Worm (Caenorhabditis elegans) whole organism, L1 larva: ENCODE measurements around the gene C01G12.7.

Source experiments
- alr-1 ChIP-seq: fragments of 200-800 bp; sonication (Bioruptor generic); optimal IDR thresholded peaks from 2 replicates; lab custom pipeline; 2018; ENCODE audit warnings: borderline replicate concordance, mild to moderate bottlenecking, missing genetic modification characterization, missing compliant biosample characterization
- dpl-1 ChIP-seq, 3 experiments: fragments of 150-350 bp in 2 of 3; sonication (generic microtip) in 1 of 3; optimal IDR thresholded peaks; 2 replicates each; lab custom pipeline; 2014 to 2017; ENCODE audit warnings: missing biosample characterization in 3 of 3, missing genetic modification characterization in 3 of 3, missing genetic modification reagents in 3 of 3
- fkh-8 ChIP-seq: sonication (generic microtip); optimal IDR thresholded peaks from 2 replicates; lab custom pipeline; 2016; ENCODE audit warnings: mild to moderate bottlenecking, missing genetic modification characterization, missing compliant biosample characterization
- lin-39 ChIP-seq: fragments of 150-350 bp; optimal IDR thresholded peaks from 2 replicates; lab custom pipeline; 2014; ENCODE audit warnings: missing biosample characterization, missing genetic modification reagents, missing genetic modification characterization
- nhr-12 ChIP-seq: sonication (generic microtip); optimal IDR thresholded peaks from 2 replicates; lab custom pipeline; 2017; ENCODE audit warnings: missing biosample characterization, missing genetic modification characterization
- pqm-1 ChIP-seq: sonication (generic microtip); optimal IDR thresholded peaks from 3 replicates; lab custom pipeline; 2017; ENCODE audit warnings: missing biosample characterization, missing genetic modification characterization
- unc-62 ChIP-seq: fragments of 150-350 bp; optimal IDR thresholded peaks from 2 replicates; lab custom pipeline; 2014; ENCODE audit warnings: missing biosample characterization, missing genetic modification reagents, missing genetic modification characterization

ce11 chrII:14611307-14611706 is 19.6 kb upstream of the C01G12.7 start:
- TF ChIP-seq fkh-8 (tag; lab: Kevin White, UChicago), result no peak
- TF ChIP-seq lin-39 (tag; lab: Kevin White, UChicago), result no peak
- no peak for TF ChIP-seq alr-1 (tag; lab: Kevin White, UChicago)
- no peak for TF ChIP-seq dpl-1 (GFP tag; optimal IDR thresholded peaks at IDR 0.05; lab: Kevin White, UChicago)
- no peak for TF ChIP-seq pqm-1 (tag; lab: Kevin White, UChicago)
- TF ChIP-seq unc-62 (GFP tag; lab: Kevin White, UChicago), result no peak
- TF ChIP-seq nhr-12 (tag; lab: Kevin White, UChicago), result no peak
